Worm (Caenorhabditis elegans) whole organism, L3 larva: ENCODE results near the gene flp-18.

ENCODE experiments used
- ZK546.5 ChIP-seq: sonication (generic microtip); optimal IDR thresholded peaks from 2 replicates; lab custom pipeline; 2017; ENCODE audit warnings: missing biosample characterization, missing genetic modification characterization
- ama-1 ChIP-seq: fragments of 150-350 bp; optimal IDR thresholded peaks from 2 replicates; lab custom pipeline; 2018
- ceh-28 ChIP-seq: fragments of 150-350 bp; optimal IDR thresholded peaks from 2 replicates; lab custom pipeline; 2014; ENCODE audit warnings: missing biosample characterization, missing genetic modification reagents, missing genetic modification characterization
- fkh-10 ChIP-seq: sonication (generic microtip); optimal IDR thresholded peaks from 2 replicates; lab custom pipeline; 2017; ENCODE audit warnings: missing biosample characterization, missing genetic modification reagents, missing genetic modification characterization
- fos-1 ChIP-seq: fragments of 150-350 bp; optimal IDR thresholded peaks from 2 replicates; lab custom pipeline; 2014; ENCODE audit warnings: missing biosample characterization, missing genetic modification characterization
- jun-1 ChIP-seq: fragments of 150-350 bp; optimal IDR thresholded peaks from 2 replicates; lab custom pipeline; 2014; ENCODE audit warnings: missing biosample characterization, missing genetic modification reagents, missing genetic modification characterization
- lin-39 ChIP-seq: fragments of 150-350 bp; optimal IDR thresholded peaks from 2 replicates; lab custom pipeline; 2018; ENCODE audit warnings: missing biosample characterization, missing genetic modification reagents, missing genetic modification characterization
- nhr-23 ChIP-seq: fragments of 150-350 bp; optimal IDR thresholded peaks from 2 replicates; lab custom pipeline; 2014; ENCODE audit warnings: missing biosample characterization, missing genetic modification reagents, missing genetic modification characterization
- nhr-237 ChIP-seq: fragments of 150-350 bp; optimal IDR thresholded peaks from 2 replicates; lab custom pipeline; 2014; ENCODE audit warnings: missing biosample characterization, missing genetic modification characterization
- unc-39 ChIP-seq: sonication (generic microtip); optimal IDR thresholded peaks from 4 replicates; lab custom pipeline; 2017; ENCODE audit warnings: missing biosample characterization, missing genetic modification characterization
- unc-62 ChIP-seq: fragments of 150-350 bp; sonication (generic microtip); optimal IDR thresholded peaks from 4 replicates; lab custom pipeline; 2014; ENCODE audit warnings: missing biosample characterization, missing genetic modification reagents, missing genetic modification characterization
- zag-1 ChIP-seq: fragments of 150-350 bp; optimal IDR thresholded peaks from 2 replicates; lab custom pipeline; 2014; ENCODE audit warnings: missing biosample characterization, missing genetic modification characterization

DNA sequence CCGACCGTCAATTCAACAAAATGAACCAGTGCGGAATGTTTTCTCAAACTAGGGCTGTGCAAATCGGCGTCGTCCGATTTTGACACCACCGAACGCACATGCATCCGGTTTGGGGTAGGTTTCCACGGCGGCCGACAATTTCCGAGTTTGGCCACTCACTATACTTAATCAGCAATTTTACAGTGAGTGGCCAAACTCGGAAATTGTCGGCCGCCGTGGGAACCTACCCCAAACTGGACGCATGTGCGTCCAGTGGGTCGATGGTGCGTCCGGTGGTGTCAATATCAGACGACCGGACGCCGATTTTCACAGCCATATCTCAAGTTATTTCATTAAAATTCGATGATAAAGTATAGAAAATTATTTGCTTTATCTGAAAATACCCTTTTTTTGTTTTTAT, 28.2 kb downstream of the flp-18 start:
- no peak for TF ChIP-seq jun-1 (tag; lab: Kevin White, UChicago)
- TF ChIP-seq zag-1 = no peak
- no peak for TF ChIP-seq lin-39 (tag; lab: Kevin White, UChicago)
- TF ChIP-seq unc-62 (GFP tag; lab: Kevin White, UChicago) = no peak
- no peak for TF ChIP-seq unc-39 (tag; lab: Kevin White, UChicago)
- no peak for TF ChIP-seq nhr-237 (tag; lab: Kevin White, UChicago)
- TF ChIP-seq fos-1 (tag; lab: Kevin White, UChicago) = no peak
- no peak for TF ChIP-seq ceh-28 (tag; lab: Kevin White, UChicago)
- TF ChIP-seq fkh-10 (GFP tag; lab: Kevin White, UChicago) = no peak
- no peak for TF ChIP-seq ama-1 (lab: Kevin White, UChicago)
- no peak for TF ChIP-seq nhr-23 (tag; lab: Kevin White, UChicago)
- TF ChIP-seq ZK546.5 (tag; lab: Kevin White, UChicago) = no peak
